Fruit fly (Drosophila melanogaster) whole organism: ENCODE results near the gene CG2841.

Experiments used
- CG8478 ChIP-seq: fragments of >200 bp; optimal IDR thresholded peaks from 2 replicates; lab custom pipeline; 2018; ENCODE audit warnings: inconsistent platforms
- EcR ChIP-seq, 2 experiments: fragments of >200 bp; optimal IDR thresholded peaks; 2 replicates each; lab custom pipeline; 2017; ENCODE audit warnings: missing biosample characterization in 2 of 2, missing genetic modification characterization in 2 of 2, missing genetic modification reagents in 2 of 2
- psq ChIP-seq: fragments of >200 bp; optimal IDR thresholded peaks from 2 replicates; lab custom pipeline; 2017
- usp ChIP-seq: fragments of >200 bp; optimal IDR thresholded peaks from 2 replicates; lab custom pipeline; 2017; ENCODE audit warnings: missing biosample characterization, missing genetic modification characterization, mixed read lengths

DNA sequence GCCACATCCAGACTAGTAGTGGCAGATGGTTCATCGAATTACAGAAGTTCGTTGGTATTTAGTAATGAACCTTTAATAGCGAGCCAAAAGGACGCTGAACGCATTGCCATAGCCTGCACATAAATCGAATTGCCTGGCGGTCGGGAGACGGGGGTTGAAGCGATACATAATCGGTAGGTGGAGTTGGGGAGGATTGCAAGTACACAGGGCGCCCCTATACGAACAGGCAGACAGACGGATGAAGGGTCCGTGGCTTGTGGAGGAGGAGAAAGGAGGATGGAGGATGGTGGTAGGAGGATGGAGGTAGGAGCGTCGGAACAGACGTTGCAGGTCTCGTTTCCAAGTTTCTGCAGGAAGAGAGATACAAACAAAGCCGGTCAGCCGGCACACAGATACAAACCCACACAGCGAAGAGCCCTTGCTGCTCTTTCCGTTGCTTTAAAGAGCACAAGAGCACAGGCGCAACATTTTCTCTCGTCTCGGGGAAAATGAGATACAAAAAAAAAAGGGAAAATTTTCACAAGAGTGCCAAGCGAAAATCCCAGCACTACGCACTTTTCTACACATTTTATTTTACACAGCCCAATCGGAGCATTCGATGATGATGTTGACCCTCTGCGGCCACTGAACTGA lies 42.4 kb downstream of the CG2841 start:
- TF ChIP-seq EcR (GFP tag; optimal IDR thresholded peaks at IDR 0.05; lab: Kevin White, UChicago) (no peak), CG8478 (no peak), psq (lab: Kevin White, UChicago) (no peak), usp (no peak)
